Worm (Caenorhabditis elegans) whole organism, mixed stage, embryonic: ENCODE results near the gene C43C3.4.

ENCODE experiments used
- M03D4.4 ChIP-seq: sonication (generic microtip); optimal IDR thresholded peaks from 2 replicates; lab custom pipeline; 2017; ENCODE audit warnings: mild to moderate bottlenecking, missing genetic modification characterization, missing compliant biosample characterization
- bed-3 ChIP-seq: fragments of 200-800 bp; sonication (Bioruptor generic); optimal IDR thresholded peaks from 3 replicates; lab custom pipeline; 2018; ENCODE audit warnings: mild to moderate bottlenecking, missing genetic modification characterization, moderate library complexity, missing compliant biosample characterization
- blmp-1 ChIP-seq: fragments of 150-350 bp; optimal IDR thresholded peaks from 2 replicates; lab custom pipeline; 2014; ENCODE audit warnings: missing biosample characterization, missing genetic modification characterization
- ceh-39 ChIP-seq: fragments of 150-350 bp; optimal IDR thresholded peaks from 2 replicates; lab custom pipeline; 2014; ENCODE audit warnings: missing biosample characterization, missing genetic modification characterization
- ceh-43 ChIP-seq: fragments of 200-800 bp; sonication (Bioruptor generic); optimal IDR thresholded peaks from 2 replicates; lab custom pipeline; 2018; ENCODE audit warnings: mild to moderate bottlenecking, missing genetic modification characterization, moderate library complexity, missing compliant biosample characterization
- ceh-83 ChIP-seq: fragments of 200-800 bp; sonication (Bioruptor generic); optimal IDR thresholded peaks from 2 replicates; lab custom pipeline; 2018; ENCODE audit warnings: mild to moderate bottlenecking, missing genetic modification characterization, missing compliant biosample characterization
- ces-1 ChIP-seq: fragments of 150-350 bp; optimal IDR thresholded peaks from 2 replicates; lab custom pipeline; 2014; ENCODE audit warnings: missing biosample characterization, missing genetic modification reagents, missing genetic modification characterization
- cnd-1 ChIP-seq: fragments of 200-800 bp; sonication (Bioruptor generic); optimal IDR thresholded peaks from 2 replicates; lab custom pipeline; 2018; ENCODE audit warnings: mild to moderate bottlenecking, missing genetic modification characterization, missing compliant biosample characterization
- drap-1 ChIP-seq: fragments of 200-800 bp; sonication (Bioruptor generic); optimal IDR thresholded peaks from 3 replicates; lab custom pipeline; 2018; ENCODE audit warnings: mild to moderate bottlenecking, missing genetic modification characterization, missing compliant biosample characterization
- elt-1 ChIP-seq: sonication (generic microtip); optimal IDR thresholded peaks from 2 replicates; lab custom pipeline; 2017; ENCODE audit warnings: missing genetic modification characterization, mild to moderate bottlenecking, missing compliant biosample characterization, antibody characterized with exemption, moderate library complexity, borderline replicate concordance; ENCODE audit not compliant: insufficient read depth
- elt-3 ChIP-seq: fragments of 150-350 bp; optimal IDR thresholded peaks from 2 replicates; lab custom pipeline; 2014; ENCODE audit warnings: missing biosample characterization, missing genetic modification characterization
- flh-1 ChIP-seq: fragments of 200-800 bp; sonication (Bioruptor generic); optimal IDR thresholded peaks from 2 replicates; lab custom pipeline; 2018; ENCODE audit warnings: mild to moderate bottlenecking, missing genetic modification characterization, moderate library complexity, missing compliant biosample characterization
- ham-2 ChIP-seq: fragments of 200-800 bp; sonication (Bioruptor generic); optimal IDR thresholded peaks from 2 replicates; lab custom pipeline; 2018; ENCODE audit warnings: mild to moderate bottlenecking, missing genetic modification characterization, missing compliant biosample characterization
- hlh-1 ChIP-seq: fragments of 150-350 bp; optimal IDR thresholded peaks from 2 replicates; lab custom pipeline; 2014; ENCODE audit warnings: missing biosample characterization, missing genetic modification reagents, missing genetic modification characterization
- lin-13 ChIP-seq: fragments of 150-350 bp; optimal IDR thresholded peaks from 2 replicates; lab custom pipeline; 2014; ENCODE audit warnings: missing biosample characterization, missing genetic modification characterization
- lsy-2 ChIP-seq: fragments of 150-350 bp; optimal IDR thresholded peaks from 2 replicates; lab custom pipeline; 2014; ENCODE audit warnings: missing biosample characterization, missing genetic modification characterization
- mab-5 ChIP-seq: fragments of 150-350 bp; optimal IDR thresholded peaks from 2 replicates; lab custom pipeline; 2014; ENCODE audit warnings: missing biosample characterization, missing genetic modification characterization
- mep-1 ChIP-seq: fragments of 150-350 bp; optimal IDR thresholded peaks from 2 replicates; lab custom pipeline; 2017; ENCODE audit warnings: missing biosample characterization, missing genetic modification reagents, missing genetic modification characterization, inconsistent platforms
- mls-2 ChIP-seq: sonication (generic microtip); optimal IDR thresholded peaks from 2 replicates; lab custom pipeline; 2016; ENCODE audit warnings: mild to moderate bottlenecking, missing genetic modification characterization, moderate library complexity, missing compliant biosample characterization
- nhr-237 ChIP-seq: fragments of 150-350 bp; optimal IDR thresholded peaks from 2 replicates; lab custom pipeline; 2014; ENCODE audit warnings: missing biosample characterization, missing genetic modification characterization
- nhr-28 ChIP-seq: fragments of 150-350 bp; optimal IDR thresholded peaks from 2 replicates; lab custom pipeline; 2014; ENCODE audit warnings: missing biosample characterization, missing genetic modification characterization
- nhr-76 ChIP-seq: sonication (generic microtip); optimal IDR thresholded peaks from 2 replicates; lab custom pipeline; 2017; ENCODE audit warnings: missing biosample characterization, missing genetic modification characterization
- pha-4 ChIP-seq: fragments of 150-350 bp; optimal IDR thresholded peaks from 2 replicates; lab custom pipeline; 2018; ENCODE audit warnings: missing biosample characterization, missing genetic modification reagents, missing genetic modification characterization
- sem-2 ChIP-seq: fragments of 200-800 bp; sonication (Bioruptor generic); optimal IDR thresholded peaks from 2 replicates; lab custom pipeline; 2018; ENCODE audit warnings: mild to moderate bottlenecking, missing genetic modification characterization, missing compliant biosample characterization
- snpc-4 ChIP-seq: fragments of 150-350 bp; optimal IDR thresholded peaks from 2 replicates; lab custom pipeline; 2014; ENCODE audit warnings: missing biosample characterization, missing genetic modification characterization
- sptf-1 ChIP-seq: sonication (generic microtip); optimal IDR thresholded peaks from 2 replicates; lab custom pipeline; 2017; ENCODE audit warnings: mild to moderate bottlenecking, missing genetic modification characterization, moderate library complexity, missing compliant biosample characterization
- tbx-8 ChIP-seq: fragments of 200-800 bp; sonication (Bioruptor generic); optimal IDR thresholded peaks from 2 replicates; lab custom pipeline; 2018; ENCODE audit warnings: mild to moderate bottlenecking, missing genetic modification characterization, moderate library complexity, missing compliant biosample characterization
- unc-120 ChIP-seq: sonication (generic microtip); optimal IDR thresholded peaks from 2 replicates; lab custom pipeline; 2017; ENCODE audit warnings: missing genetic modification characterization, missing compliant biosample characterization; ENCODE audit not compliant: poor library complexity, severe bottlenecking
- unc-39 ChIP-seq: fragments of 150-350 bp; optimal IDR thresholded peaks from 2 replicates; lab custom pipeline; 2014; ENCODE audit warnings: missing biosample characterization, missing genetic modification characterization
- unc-62 ChIP-seq: fragments of 150-350 bp; optimal IDR thresholded peaks from 2 replicates; lab custom pipeline; 2014; ENCODE audit warnings: missing biosample characterization, missing genetic modification reagents, missing genetic modification characterization
- zip-8 ChIP-seq: fragments of 150-350 bp; optimal IDR thresholded peaks from 2 replicates; lab custom pipeline; 2014; ENCODE audit warnings: missing biosample characterization, missing genetic modification characterization
- ztf-11 ChIP-seq: fragments of 150-350 bp; optimal IDR thresholded peaks from 2 replicates; lab custom pipeline; 2014; ENCODE audit warnings: missing biosample characterization, missing genetic modification characterization

C43C3.4 gene

ce11 chrX:9680119-9680682 lies 5.5 kb upstream of the C43C3.4 start, which contains the start of gene ifp-1:
Gene ifp-1 (minus strand): TSS chrX:9680169.
- TF ChIP-seq ham-2 (no peak), ztf-11 (tag; lab: Kevin White, UChicago) (no peak), ceh-43 (GFP tag; lab: Kevin White, UChicago) (no peak), unc-120 (tag; lab: Kevin White, UChicago) (no peak), nhr-237 (no peak), nhr-28 (no peak), unc-39 (no peak), elt-1 (tag; lab: Kevin White, UChicago) (no peak), unc-62 (GFP tag; lab: Kevin White, UChicago) (no peak), lsy-2 (tag; lab: Kevin White, UChicago) (no peak), sptf-1 (tag; lab: Kevin White, UChicago) (no peak), zip-8 (tag; lab: Kevin White, UChicago) (no peak), ceh-39 (tag; lab: Kevin White, UChicago) (no peak), mls-2 (no peak), hlh-1 (no peak)

DNA sequence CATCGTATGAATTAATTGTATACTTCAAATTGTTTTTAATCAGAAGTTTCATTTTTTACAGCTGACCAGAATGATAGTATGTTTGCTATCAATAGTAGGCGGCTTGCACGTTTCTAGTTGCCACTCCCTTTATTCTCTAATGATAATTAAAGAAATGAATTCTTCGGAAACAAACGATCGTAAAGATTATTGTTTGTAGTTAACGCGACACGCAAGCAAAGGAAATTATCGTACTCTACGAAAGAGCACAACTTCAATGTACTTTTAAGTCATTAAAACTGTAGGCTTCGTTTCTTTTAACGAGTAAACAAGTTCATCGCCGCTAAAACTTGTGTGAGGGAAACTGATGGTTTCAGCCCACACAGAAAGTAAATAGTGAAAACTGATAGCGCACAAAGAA lies 4.7 kb upstream of the C43C3.4 start:
- no peak for TF ChIP-seq mab-5 (tag; lab: Kevin White, UChicago)
- TF ChIP-seq lin-13 (tag; lab: Kevin White, UChicago), result no peak
- no peak for TF ChIP-seq ceh-39 (tag; lab: Kevin White, UChicago)
- TF ChIP-seq cnd-1 (tag; lab: Kevin White, UChicago), result no peak
- TF ChIP-seq nhr-76, result no peak

- TF ChIP-seq lsy-2 (tag; lab: Kevin White, UChicago) (no peak), ceh-83 (GFP tag; lab: Kevin White, UChicago) (no peak), sem-2 (GFP tag; lab: Kevin White, UChicago) (no peak), flh-1 (no peak), drap-1 (GFP tag; lab: Kevin White, UChicago) (no peak), elt-3 (tag; lab: Kevin White, UChicago) (no peak), blmp-1 (tag; lab: Kevin White, UChicago) (no peak), pha-4 (tag; lab: Kevin White, UChicago) (no peak), snpc-4 (tag; lab: Kevin White, UChicago) (no peak), M03D4.4 (no peak), zip-8 (tag; lab: Kevin White, UChicago) (no peak), bed-3 (no peak), nhr-237 (no peak), elt-1 (tag; lab: Kevin White, UChicago) (no peak), mab-5 (tag; lab: Kevin White, UChicago) (no peak), ham-2 (no peak), nhr-28 (no peak), unc-39 (no peak), ces-1 (GFP tag; lab: Kevin White, UChicago) (no peak)
These were observed 3.2 kb upstream of the C43C3.4 start for ce11 chrX:9677927-9678326.

DNA sequence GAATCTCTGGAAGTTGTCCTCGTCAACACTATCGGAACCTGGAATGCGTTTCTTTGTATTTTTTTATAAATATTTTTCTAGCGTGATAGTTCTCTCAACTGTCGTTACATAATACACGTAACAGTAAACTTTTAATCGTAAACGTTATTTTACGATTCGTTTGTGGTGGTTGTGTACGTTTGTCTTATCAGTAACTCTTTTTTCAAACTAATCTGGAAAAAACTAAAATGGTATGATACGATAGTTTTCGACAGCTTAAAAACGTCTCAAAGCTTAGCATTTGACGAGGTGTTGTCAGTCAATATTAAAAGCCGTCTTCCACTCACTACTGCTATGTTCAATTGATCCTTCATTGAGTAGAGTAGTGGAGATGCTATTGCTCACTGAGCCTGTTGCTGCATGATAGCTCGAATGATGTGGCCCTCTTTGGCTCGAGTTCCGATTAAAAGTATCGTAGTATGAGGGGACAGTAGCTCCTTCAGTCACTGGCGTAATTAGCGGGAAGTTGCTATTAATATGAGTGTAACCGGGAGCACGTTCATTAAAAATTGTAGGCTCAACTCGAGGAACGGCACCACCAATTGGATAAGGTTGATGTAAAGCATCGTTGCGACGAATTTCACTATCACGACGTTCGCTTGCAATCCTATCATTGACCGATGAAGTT lies 2.2 kb upstream of the C43C3.4 start:
- TF ChIP-seq mep-1 (tag; lab: Kevin White, UChicago), result no peak
- TF ChIP-seq unc-120 (tag; lab: Kevin White, UChicago), result no peak
- TF ChIP-seq zip-8 (tag; lab: Kevin White, UChicago), result no peak
- no peak for TF ChIP-seq ces-1 (GFP tag; lab: Kevin White, UChicago)
- TF ChIP-seq unc-62 (GFP tag; lab: Kevin White, UChicago), result no peak
- no peak for TF ChIP-seq unc-39
- TF ChIP-seq, all 35 proteins: peak for 0

DNA sequence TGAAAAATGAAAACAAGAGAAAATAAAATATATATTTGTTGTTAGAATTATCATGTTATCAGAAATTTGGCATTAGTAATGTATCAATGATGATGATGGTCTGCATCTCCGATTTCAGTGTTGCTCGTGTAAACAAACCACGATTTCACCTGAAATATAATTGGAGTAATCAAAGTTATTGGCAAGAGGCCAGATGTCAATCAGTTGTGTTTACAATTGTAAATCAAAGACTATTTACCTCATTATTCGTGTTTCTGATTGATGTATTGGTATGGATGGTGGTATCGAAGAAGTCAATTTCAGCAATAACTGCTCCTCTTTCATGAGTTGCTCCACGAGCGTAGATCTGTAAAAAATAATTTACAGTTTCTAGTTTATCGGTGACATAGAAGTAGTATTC lies 1.3 kb upstream of the C43C3.4 start:
- no peak for TF ChIP-seq ces-1 (GFP tag; lab: Kevin White, UChicago)
- no peak for TF ChIP-seq tbx-8 (GFP tag; lab: Kevin White, UChicago)
- no peak for TF ChIP-seq mab-5 (tag; lab: Kevin White, UChicago)
- TF ChIP-seq ceh-83 (GFP tag; lab: Kevin White, UChicago), result no peak
- TF ChIP-seq mep-1 (tag; lab: Kevin White, UChicago), result no peak
- no peak for TF ChIP-seq cnd-1 (tag; lab: Kevin White, UChicago)
